Fruit fly (Drosophila melanogaster) whole organism, embryonic: Measurements from ENCODE around the gene CG10252.

Source experiments
- B-H1 ChIP-seq: fragments of 200-800 bp; sonication (Bioruptor generic); IDR thresholded peaks from 3 replicates; pipeline ENCODE4 v1.3.6; 2022; ENCODE audit warnings: missing biosample characterization, missing genetic modification characterization
- BEAF-32 ChIP-seq: fragments of 200-800 bp; sonication (Bioruptor generic); optimal IDR thresholded peaks from 3 replicates; lab custom pipeline; 2017; ENCODE audit warnings: missing biosample characterization, missing genetic modification characterization, mild to moderate bottlenecking, moderate library complexity, missing genetic modification reagents
- C15 ChIP-seq: fragments of 200-800 bp; sonication (Bioruptor generic); IDR thresholded peaks from 3 replicates; pipeline ENCODE4 v1.3.6; 2022; ENCODE audit warnings: missing biosample characterization, missing genetic modification characterization
- CG10147 ChIP-seq: fragments of 200-800 bp; sonication (Bioruptor generic); optimal IDR thresholded peaks from 2 replicates; lab custom pipeline; 2019; ENCODE audit warnings: missing biosample characterization, mild to moderate bottlenecking, missing genetic modification characterization, moderate library complexity
- CG10209 ChIP-seq: fragments of 200-800 bp; sonication (Bioruptor generic); optimal IDR thresholded peaks from 3 replicates; lab custom pipeline; 2017; ENCODE audit warnings: missing biosample characterization, mild to moderate bottlenecking, missing genetic modification characterization, missing genetic modification reagents
- CG1024 ChIP-seq: fragments of 200-800 bp; sonication (Bioruptor generic); IDR thresholded peaks from 2 replicates; pipeline ENCODE4 v1.3.6; 2022; ENCODE audit warnings: missing biosample characterization, missing genetic modification characterization
- CG10321 ChIP-seq: fragments of 200-800 bp; sonication (Bioruptor generic); IDR thresholded peaks from 2 replicates; pipeline ENCODE4 v1.3.6; 2022; ENCODE audit warnings: missing biosample characterization, missing genetic modification characterization
- CG10979 ChIP-seq: fragments of 200-800 bp; sonication (Bioruptor generic); optimal IDR thresholded peaks from 2 replicates; lab custom pipeline; 2018; ENCODE audit warnings: missing biosample characterization, mild to moderate bottlenecking, missing genetic modification characterization, moderate library complexity
- CG11247 ChIP-seq: fragments of 200-800 bp; sonication (Bioruptor generic); IDR thresholded peaks from 2 replicates; pipeline ENCODE4 v1.3.6; 2022; ENCODE audit warnings: missing biosample characterization, missing genetic modification characterization
- CG11560 ChIP-seq: fragments of 200-800 bp; sonication (Bioruptor generic); IDR thresholded peaks from 3 replicates; pipeline ENCODE4 v1.3.6; 2022; ENCODE audit warnings: missing biosample characterization, missing genetic modification characterization
- CG12299 ChIP-seq: fragments of 200-800 bp; sonication (Bioruptor generic); optimal IDR thresholded peaks from 2 replicates; lab custom pipeline; 2018; ENCODE audit warnings: missing biosample characterization, mild to moderate bottlenecking, missing genetic modification characterization
- CG1233 ChIP-seq: fragments of 200-800 bp; sonication (Bioruptor generic); optimal IDR thresholded peaks from 4 replicates; lab custom pipeline; 2018; ENCODE audit warnings: missing biosample characterization, mild to moderate bottlenecking, missing genetic modification characterization
- CG14860 ChIP-seq: fragments of 200-800 bp; sonication (Bioruptor generic); IDR thresholded peaks from 3 replicates; pipeline ENCODE4 v1.3.6; 2022; ENCODE audit warnings: missing biosample characterization, missing genetic modification characterization; ENCODE audit not compliant: partially characterized antibody
- CG17829 ChIP-seq: fragments of 200-800 bp; optimal IDR thresholded peaks from 2 replicates; lab custom pipeline; 2019; ENCODE audit warnings: missing biosample characterization, mild to moderate bottlenecking, missing genetic modification characterization, moderate library complexity
- CG17912 ChIP-seq: fragments of 200-800 bp; sonication (Bioruptor generic); optimal IDR thresholded peaks from 2 replicates; lab custom pipeline; 2018; ENCODE audit warnings: missing biosample characterization, mild to moderate bottlenecking, missing genetic modification characterization
- CG34422 ChIP-seq: fragments of 200-800 bp; sonication (Bioruptor generic); IDR thresholded peaks from 3 replicates; pipeline ENCODE4 v1.3.6; 2022; ENCODE audit warnings: missing biosample characterization, missing genetic modification characterization
- CG4360 ChIP-seq: fragments of 200-800 bp; sonication (Bioruptor generic); IDR thresholded peaks from 2 replicates; pipeline ENCODE4 v1.3.6; 2022; ENCODE audit warnings: missing biosample characterization, missing genetic modification characterization
- CG4707 ChIP-seq: fragments of 200-800 bp; sonication (Bioruptor generic); optimal IDR thresholded peaks from 2 replicates; lab custom pipeline; 2018; ENCODE audit warnings: missing biosample characterization, mild to moderate bottlenecking, missing genetic modification characterization, moderate library complexity
- CG4730 ChIP-seq: fragments of 200-800 bp; sonication (Bioruptor generic); IDR thresholded peaks from 2 replicates; pipeline ENCODE4 v1.3.6; 2022; ENCODE audit warnings: missing biosample characterization, missing genetic modification characterization
- CG5245 ChIP-seq: fragments of 200-800 bp; sonication (Bioruptor generic); optimal IDR thresholded peaks from 3 replicates; lab custom pipeline; 2016; ENCODE audit warnings: missing biosample characterization, missing genetic modification characterization
- CG6254 ChIP-seq: fragments of 200-800 bp; sonication (Bioruptor generic); optimal IDR thresholded peaks from 3 replicates; lab custom pipeline; 2017; ENCODE audit warnings: mild to moderate bottlenecking, missing biosample characterization, missing genetic modification reagents, missing genetic modification characterization
- CG6272 ChIP-seq: fragments of 200-800 bp; sonication (Bioruptor generic); IDR thresholded peaks from 2 replicates; pipeline ENCODE4 v1.3.6; 2022; ENCODE audit warnings: missing biosample characterization, missing genetic modification characterization
- CG7987 ChIP-seq: fragments of 200-800 bp; sonication (Bioruptor generic); optimal IDR thresholded peaks from 2 replicates; lab custom pipeline; 2018; ENCODE audit warnings: missing biosample characterization, mild to moderate bottlenecking, missing genetic modification characterization, moderate library complexity
- CG9797 ChIP-seq: fragments of 200-800 bp; sonication (Bioruptor generic); optimal IDR thresholded peaks from 3 replicates; lab custom pipeline; 2018; ENCODE audit warnings: missing biosample characterization, mild to moderate bottlenecking, missing genetic modification characterization
- CHES-1-like ChIP-seq: fragments of 200-800 bp; sonication (Bioruptor generic); optimal IDR thresholded peaks from 2 replicates; lab custom pipeline; 2016; ENCODE audit warnings: missing biosample characterization, missing genetic modification characterization
- CTCF ChIP-seq: fragments of 200-800 bp; sonication (Bioruptor generic); optimal IDR thresholded peaks from 2 replicates; lab custom pipeline; 2017; ENCODE audit warnings: missing biosample characterization, mild to moderate bottlenecking, missing genetic modification characterization, moderate library complexity
- Chrac-16 ChIP-seq: fragments of 200-800 bp; sonication (Bioruptor generic); optimal IDR thresholded peaks from 3 replicates; lab custom pipeline; 2016; ENCODE audit warnings: missing biosample characterization, missing genetic modification characterization
- CrebB ChIP-seq: fragments of 200-800 bp; sonication (Bioruptor generic); optimal IDR thresholded peaks from 3 replicates; lab custom pipeline; 2018; ENCODE audit warnings: missing biosample characterization, mild to moderate bottlenecking, missing genetic modification characterization
- Eip74EF ChIP-seq, 2 experiments: fragments of 200-800 bp in 1 of 2; fragments of >200 bp in 1 of 2; sonication (Bioruptor generic) in 1 of 2; optimal IDR thresholded peaks; 2 replicates each; lab custom pipeline; 2017 to 2019; ENCODE audit warnings: missing biosample characterization in 2 of 2, missing genetic modification characterization in 2 of 2, mild to moderate bottlenecking in 1 of 2, moderate library complexity in 1 of 2
- Fer3 ChIP-seq: fragments of 200-800 bp; sonication (Bioruptor generic); optimal IDR thresholded peaks from 2 replicates; lab custom pipeline; 2018; ENCODE audit warnings: missing biosample characterization, mild to moderate bottlenecking, missing genetic modification characterization, moderate library complexity
- Hr3 ChIP-seq: fragments of 200-800 bp; sonication (Bioruptor generic); optimal IDR thresholded peaks from 3 replicates; lab custom pipeline; 2016; ENCODE audit warnings: missing biosample characterization, missing genetic modification characterization
- Hr39 ChIP-seq: fragments of >200 bp; optimal IDR thresholded peaks from 2 replicates; lab custom pipeline; 2017
- Oaz ChIP-seq: fragments of 200-800 bp; sonication (Bioruptor generic); IDR thresholded peaks from 2 replicates; pipeline ENCODE4 v1.3.6; 2022; ENCODE audit warnings: missing biosample characterization, missing genetic modification characterization
- Rfx ChIP-seq: fragments of 200-800 bp; sonication (Bioruptor generic); IDR thresholded peaks from 2 replicates; pipeline ENCODE4 v1.3.6; 2022; ENCODE audit warnings: missing biosample characterization, missing genetic modification characterization
- br ChIP-seq: fragments of >200 bp; optimal IDR thresholded peaks from 2 replicates; lab custom pipeline; 2017
- bsh ChIP-seq, 2 experiments: fragments of 200-800 bp; sonication (Bioruptor generic); optimal IDR thresholded peaks; 2 replicates each; lab custom pipeline; 2017 to 2018; ENCODE audit warnings: mild to moderate bottlenecking in 2 of 2, missing biosample characterization in 2 of 2, missing genetic modification characterization in 2 of 2, moderate library complexity in 1 of 2
- chif ChIP-seq, 2 experiments: fragments of 200-800 bp; sonication (Bioruptor generic); optimal IDR thresholded peaks; 3 replicates each; lab custom pipeline; 2016; ENCODE audit warnings: missing biosample characterization in 2 of 2, missing genetic modification characterization in 2 of 2
- gcm ChIP-seq: fragments of 200-800 bp; sonication (Bioruptor generic); optimal IDR thresholded peaks from 2 replicates; lab custom pipeline; 2019; ENCODE audit warnings: missing biosample characterization, mild to moderate bottlenecking, missing genetic modification characterization, moderate library complexity
- ham ChIP-seq: fragments of 200-800 bp; sonication (Bioruptor generic); IDR thresholded peaks from 2 replicates; pipeline ENCODE4 v1.3.6; 2022; ENCODE audit warnings: missing biosample characterization, missing genetic modification characterization
- her ChIP-seq: fragments of 200-800 bp; sonication (Bioruptor generic); optimal IDR thresholded peaks from 2 replicates; lab custom pipeline; 2016; ENCODE audit warnings: missing biosample characterization, missing genetic modification characterization
- hth ChIP-seq: fragments of >200 bp; optimal IDR thresholded peaks from 2 replicates; lab custom pipeline; 2017; ENCODE audit warnings: inconsistent platforms
- ind ChIP-seq: fragments of 200-800 bp; sonication (Bioruptor generic); optimal IDR thresholded peaks from 3 replicates; lab custom pipeline; 2016; ENCODE audit warnings: missing biosample characterization, missing genetic modification characterization
- lab ChIP-seq: fragments of 200-800 bp; sonication (Bioruptor generic); optimal IDR thresholded peaks from 3 replicates; lab custom pipeline; 2017; ENCODE audit warnings: missing biosample characterization, missing genetic modification characterization, mild to moderate bottlenecking, moderate library complexity, missing genetic modification reagents
- lbe ChIP-seq: fragments of 200-800 bp; sonication (Bioruptor generic); optimal IDR thresholded peaks from 2 replicates; lab custom pipeline; 2016; ENCODE audit warnings: missing biosample characterization, mild to moderate bottlenecking, missing genetic modification characterization
- oc ChIP-seq: fragments of 200-800 bp; sonication (Bioruptor generic); optimal IDR thresholded peaks from 2 replicates; lab custom pipeline; 2018; ENCODE audit warnings: missing biosample characterization, mild to moderate bottlenecking, missing genetic modification characterization, moderate library complexity
- psq ChIP-seq: fragments of 200-800 bp; sonication (Bioruptor generic); optimal IDR thresholded peaks from 2 replicates; lab custom pipeline; 2017; ENCODE audit warnings: missing biosample characterization, missing genetic modification characterization
- so ChIP-seq: fragments of 200-800 bp; sonication (Bioruptor generic); IDR thresholded peaks from 3 replicates; pipeline ENCODE4 v1.3.6; 2022; ENCODE audit warnings: missing biosample characterization, missing genetic modification characterization
- sob ChIP-seq: fragments of 200-800 bp; sonication (Bioruptor generic); IDR thresholded peaks from 2 replicates; pipeline ENCODE4 v1.3.6; 2022; ENCODE audit warnings: missing biosample characterization, missing genetic modification characterization
- twi ChIP-seq: fragments of 200-800 bp; optimal IDR thresholded peaks from 2 replicates; lab custom pipeline; 2019; ENCODE audit warnings: missing biosample characterization, mild to moderate bottlenecking, missing genetic modification characterization, moderate library complexity
- usp ChIP-seq: fragments of >200 bp; optimal IDR thresholded peaks from 2 replicates; lab custom pipeline; 2017; ENCODE audit warnings: missing biosample characterization, missing genetic modification characterization
- zf30C ChIP-seq: fragments of 200-800 bp; sonication (Bioruptor generic); optimal IDR thresholded peaks from 3 replicates; lab custom pipeline; 2018; ENCODE audit warnings: missing biosample characterization, mild to moderate bottlenecking, missing genetic modification characterization

The CG10252 gene

dm6 chr3R:23729632-23730471, 33.8 kb upstream of the CG10252 start (continued):
- TF ChIP-seq Eip74EF (GFP tag; optimal IDR thresholded peaks at IDR 0.05; lab: Kevin White, UChicago) (peak in 1 of 2 experiments; percentile 73), CG10979 (tag; lab: Kevin White, UChicago) (no peak), CG12299 (tag; lab: Kevin White, UChicago) (peak; percentile 27), CG10147 (no peak), CG7987 (GFP tag; lab: Kevin White, UChicago) (peak; percentile 19), CG11560 (tag; lab: Robert Waterston, UW) (no peak), CG1024 (GFP tag; lab: Robert Waterston, UW) (no peak), zf30C (GFP tag; lab: Kevin White, UChicago) (no peak), CG6272 (0 out of 2 replicates have a peak, but pooled peaks have one; percentile 27), Hr39 (lab: Kevin White, UChicago) (no peak), CG1233 (GFP tag; lab: Kevin White, UChicago) (no peak), Chrac-16 (GFP tag; lab: Kevin White, UChicago) (no peak), CrebB (tag; lab: Kevin White, UChicago) (peak; percentile 25), hth (lab: Kevin White, UChicago) (no peak), so (GFP tag; lab: Robert Waterston, UW) (peak; percentile 25; the same call in 1 of the 3 replicates), Fer3 (no peak), BEAF-32 (GFP tag; lab: Kevin White, UChicago) (no peak), twi (tag; lab: Kevin White, UChicago) (no peak), CG9797 (no peak), CG34422 (GFP tag; lab: Robert Waterston, UW) (no peak), C15 (GFP tag; lab: Robert Waterston, UW) (no peak), CG4730 (GFP tag; lab: Robert Waterston, UW) (no peak), CG17829 (tag; lab: Kevin White, UChicago) (peak; percentile 9), CG4707 (no peak), her (GFP tag; lab: Kevin White, UChicago) (no peak), Rfx (GFP tag; lab: Robert Waterston, UW) (peak; percentile 4; the same call in 1 of the 2 replicates), CG14860 (GFP tag; lab: Robert Waterston, UW) (peak; percentile 63; the same call in 2 of the 3 replicates), gcm (GFP tag; lab: Kevin White, UChicago) (peak; percentile 48), B-H1 (GFP tag; lab: Robert Waterston, UW) (no peak), CG5245 (GFP tag; lab: Kevin White, UChicago) (no peak), CG6254 (peak; percentile 31), oc (tag; lab: Kevin White, UChicago) (no peak), CG17912 (GFP tag; lab: Kevin White, UChicago) (no peak), chif (GFP tag; optimal IDR thresholded peaks at IDR 0.05; lab: Kevin White, UChicago) (no peak), Oaz (GFP tag; lab: Robert Waterston, UW) (no peak), lab (no peak), CG10321 (GFP tag; lab: Robert Waterston, UW) (no peak), Hr3 (GFP tag; lab: Kevin White, UChicago) (no peak), CTCF (no peak), sob (peak; percentile 60), CHES-1-like (GFP tag; lab: Kevin White, UChicago) (no peak), CG10209 (GFP tag; lab: Kevin White, UChicago) (no peak), br (no peak), ind (GFP tag; lab: Kevin White, UChicago) (no peak), usp (GFP tag; lab: Kevin White, UChicago) (no peak), CG4360 (GFP tag; lab: Robert Waterston, UW) (0 out of 2 replicates have a peak, but pooled peaks have one; percentile 25), psq (GFP tag; lab: Kevin White, UChicago) (no peak), ham (no peak; the same call in 1 of the 2 replicates), lbe (no peak), CG11247 (GFP tag; lab: Robert Waterston, UW) (no peak), bsh (GFP tag; optimal IDR thresholded peaks at IDR 0.05; lab: Kevin White, UChicago) (no peak)
